Worm (Caenorhabditis elegans): Measurements from ENCODE around the gene abt-4.

Gene abt-4

ce11 chrV:284808-285207 lies 45.7 kb downstream of the abt-4 start:
- TF ChIP-seq sptf-1 (tag; optimal IDR thresholded peaks at IDR 0.05) (no peak), unc-62 (GFP tag; optimal IDR thresholded peaks at IDR 0.05) (peak; percentile 10), mls-2 (tag; optimal IDR thresholded peaks at IDR 0.05) (no peak), ceh-83 (GFP tag; optimal IDR thresholded peaks at IDR 0.05) (no peak), nhr-76 (tag; optimal IDR thresholded peaks at IDR 0.05) (no peak), M03D4.4 (tag; optimal IDR thresholded peaks at IDR 0.05) (no peak), cnd-1 (tag; optimal IDR thresholded peaks at IDR 0.05) (no peak), nhr-2 (tag; optimal IDR thresholded peaks at IDR 0.05) (no peak), hlh-1 (tag; optimal IDR thresholded peaks at IDR 0.05) (peak; percentile 84), unc-120 (tag; optimal IDR thresholded peaks at IDR 0.05; ENCODE audit: poor library complexity, severe bottlenecking) (peak; percentile 71), flh-1 (GFP tag; optimal IDR thresholded peaks at IDR 0.05) (no peak), pha-4 (tag; optimal IDR thresholded peaks at IDR 0.05) (no peak), ceh-39 (tag; optimal IDR thresholded peaks at IDR 0.05) (no peak), tbx-8 (GFP tag; optimal IDR thresholded peaks at IDR 0.05) (no peak), elt-3 (tag; optimal IDR thresholded peaks at IDR 0.05) (no peak)

DNA sequence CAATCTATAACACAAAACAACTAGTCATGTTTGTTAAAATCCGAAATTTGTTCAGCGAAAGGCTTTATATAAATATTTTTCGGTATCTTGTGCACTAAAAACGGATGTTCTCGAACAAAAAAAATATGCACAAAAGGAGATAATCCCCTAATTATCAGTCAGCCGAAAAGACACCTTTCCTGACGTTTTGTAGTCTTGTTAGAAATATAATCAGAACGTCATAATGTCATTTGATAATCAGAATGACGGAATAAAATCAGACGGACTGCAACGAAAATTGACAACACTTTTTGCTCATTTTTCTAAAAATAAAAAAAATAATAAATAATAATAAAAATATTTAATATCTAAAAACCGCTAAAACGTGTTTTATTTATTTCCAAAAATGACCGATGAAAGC lies 46.6 kb downstream of the abt-4 start:
- TF ChIP-seq ceh-43 (GFP tag; optimal IDR thresholded peaks at IDR 0.05) = no peak
- TF ChIP-seq nhr-76 (tag; optimal IDR thresholded peaks at IDR 0.05) = no peak

ce11 chrV:281616-282015 lies 48.9 kb downstream of the abt-4 start, which contains the start of gene npr-5:
TSS of gene npr-5 (minus strand) at chrV:281716.
- TF ChIP-seq sptf-1 (tag; optimal IDR thresholded peaks at IDR 0.05) (no peak), M03D4.4 (tag; optimal IDR thresholded peaks at IDR 0.05) (no peak), nhr-237 (tag; optimal IDR thresholded peaks at IDR 0.05) (no peak), mep-1 (tag; optimal IDR thresholded peaks at IDR 0.05) (no peak), mab-5 (tag; optimal IDR thresholded peaks at IDR 0.05) (no peak), nhr-12 (tag; optimal IDR thresholded peaks at IDR 0.05) (no peak), nhr-2 (tag; optimal IDR thresholded peaks at IDR 0.05) (no peak), ceh-83 (GFP tag; optimal IDR thresholded peaks at IDR 0.05) (no peak), zip-8 (tag; optimal IDR thresholded peaks at IDR 0.05) (no peak), snpc-4 (tag; optimal IDR thresholded peaks at IDR 0.05) (no peak), mls-2 (tag; optimal IDR thresholded peaks at IDR 0.05) (no peak), flh-1 (GFP tag; optimal IDR thresholded peaks at IDR 0.05) (no peak)

DNA sequence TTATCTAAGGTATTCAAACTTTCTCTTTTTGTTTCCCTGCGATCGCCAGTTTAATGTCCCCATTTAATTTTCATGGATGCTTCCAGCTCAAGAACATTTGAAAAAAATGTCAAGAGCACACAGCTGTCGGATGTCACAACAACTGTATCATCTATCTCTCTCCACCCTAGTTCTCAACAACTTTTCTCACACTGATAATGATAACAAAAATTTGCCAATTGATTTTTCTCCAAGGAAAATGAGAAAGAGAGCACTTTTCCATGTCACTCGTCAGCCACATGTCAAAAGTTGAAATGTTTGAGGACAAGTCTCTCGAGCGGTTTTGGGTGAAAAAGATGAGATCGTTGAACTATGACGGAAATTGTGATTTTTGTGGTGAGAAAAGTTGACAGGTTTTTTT lies 49.4 kb downstream of the abt-4 start:
- peak; percentile 14 for TF ChIP-seq unc-120 (tag; optimal IDR thresholded peaks at IDR 0.05; ENCODE audit: poor library complexity, severe bottlenecking)
- peak; percentile 41 for TF ChIP-seq hlh-1 (tag; optimal IDR thresholded peaks at IDR 0.05)
- no peak for TF ChIP-seq ceh-39 (tag; optimal IDR thresholded peaks at IDR 0.05)
- peak; percentile 97 for TF ChIP-seq unc-62 (GFP tag; optimal IDR thresholded peaks at IDR 0.05)
